Fruit fly (Drosophila melanogaster) whole organism, embryonic: ENCODE results near the gene ash1.

Experiments
- Atf-2 ChIP-seq: fragments of 200-800 bp; sonication (Bioruptor generic); optimal IDR thresholded peaks from 2 replicates; lab custom pipeline; 2016; ENCODE audit warnings: missing biosample characterization, missing genetic modification characterization
- B-H1 ChIP-seq: fragments of 200-800 bp; sonication (Bioruptor generic); IDR thresholded peaks from 3 replicates; pipeline ENCODE4 v1.3.6; 2022; ENCODE audit warnings: missing biosample characterization, missing genetic modification characterization
- CG10366 ChIP-seq: fragments of 200-800 bp; sonication (Bioruptor generic); IDR thresholded peaks from 2 replicates; pipeline ENCODE4 v1.3.6; 2022; ENCODE audit warnings: missing biosample characterization, missing genetic modification characterization
- CG14860 ChIP-seq: fragments of 200-800 bp; sonication (Bioruptor generic); IDR thresholded peaks from 3 replicates; pipeline ENCODE4 v1.3.6; 2022; ENCODE audit warnings: missing biosample characterization, missing genetic modification characterization; ENCODE audit not compliant: partially characterized antibody
- CG15011 ChIP-seq: fragments of 200-800 bp; sonication (Bioruptor generic); optimal IDR thresholded peaks from 3 replicates; lab custom pipeline; 2018; ENCODE audit warnings: missing biosample characterization, mild to moderate bottlenecking, missing genetic modification characterization
- CG15269 ChIP-seq: fragments of 200-800 bp; sonication (Bioruptor generic); optimal IDR thresholded peaks from 2 replicates; lab custom pipeline; 2018; ENCODE audit warnings: missing biosample characterization, mild to moderate bottlenecking, missing genetic modification characterization, moderate library complexity
- CG15696 ChIP-seq: fragments of 200-800 bp; sonication (Bioruptor generic); optimal IDR thresholded peaks from 2 replicates; lab custom pipeline; 2019; ENCODE audit warnings: missing biosample characterization, mild to moderate bottlenecking, missing genetic modification characterization, moderate library complexity
- CG17802 ChIP-seq: fragments of 200-800 bp; sonication (Bioruptor generic); optimal IDR thresholded peaks from 2 replicates; lab custom pipeline; 2018; ENCODE audit warnings: missing biosample characterization, mild to moderate bottlenecking, missing genetic modification characterization, moderate library complexity
- CG2116 ChIP-seq: fragments of 200-800 bp; sonication (Bioruptor generic); optimal IDR thresholded peaks from 3 replicates; lab custom pipeline; 2018; ENCODE audit warnings: missing biosample characterization, mild to moderate bottlenecking, missing genetic modification characterization
- CG32772 ChIP-seq: fragments of 200-800 bp; sonication (Bioruptor generic); IDR thresholded peaks from 2 replicates; pipeline ENCODE4 v1.3.6; 2022; ENCODE audit warnings: missing biosample characterization, missing genetic modification characterization
- CG34224 ChIP-seq: fragments of 200-800 bp; sonication (Bioruptor generic); IDR thresholded peaks from 3 replicates; pipeline ENCODE4 v1.3.6; 2022; ENCODE audit warnings: missing biosample characterization, missing genetic modification characterization; ENCODE audit not compliant: partially characterized antibody
- CG4282 ChIP-seq: fragments of 200-800 bp; sonication (Bioruptor generic); optimal IDR thresholded peaks from 2 replicates; lab custom pipeline; 2016; ENCODE audit warnings: missing biosample characterization, missing genetic modification characterization
- CG4730 ChIP-seq: fragments of 200-800 bp; sonication (Bioruptor generic); IDR thresholded peaks from 2 replicates; pipeline ENCODE4 v1.3.6; 2022; ENCODE audit warnings: missing biosample characterization, missing genetic modification characterization
- CG7963 ChIP-seq: fragments of 200-800 bp; sonication (Bioruptor generic); IDR thresholded peaks from 3 replicates; pipeline ENCODE4 v1.3.6; 2022; ENCODE audit warnings: missing biosample characterization, missing genetic modification characterization; ENCODE audit not compliant: partially characterized antibody
- Deaf1 ChIP-seq: fragments of 200-800 bp; optimal IDR thresholded peaks from 3 replicates; lab custom pipeline; 2019; ENCODE audit warnings: missing biosample characterization, mild to moderate bottlenecking, missing genetic modification characterization, moderate library complexity
- Dref ChIP-seq: fragments of 200-800 bp; sonication (Bioruptor generic); IDR thresholded peaks from 2 replicates; pipeline ENCODE4 v1.3.6; 2022; ENCODE audit warnings: missing biosample characterization, missing genetic modification characterization
- HHEX ChIP-seq: fragments of 200-800 bp; sonication (Bioruptor generic); optimal IDR thresholded peaks from 3 replicates; lab custom pipeline; 2017; ENCODE audit warnings: missing biosample characterization, mild to moderate bottlenecking, missing genetic modification characterization, missing genetic modification reagents
- Lhr ChIP-seq: fragments of 200-800 bp; sonication (Bioruptor generic); optimal IDR thresholded peaks from 3 replicates; lab custom pipeline; 2017; ENCODE audit warnings: mild to moderate bottlenecking, missing biosample characterization, missing genetic modification reagents, missing genetic modification characterization
- Lim3 ChIP-seq: fragments of 200-800 bp; sonication (Bioruptor generic); IDR thresholded peaks from 2 replicates; pipeline ENCODE4 v1.3.6; 2022; ENCODE audit warnings: missing biosample characterization, missing genetic modification characterization
- MTF-1 ChIP-seq: fragments of 200-800 bp; sonication (Bioruptor generic); optimal IDR thresholded peaks from 2 replicates; lab custom pipeline; 2018; ENCODE audit warnings: missing biosample characterization, mild to moderate bottlenecking, missing genetic modification characterization, borderline replicate concordance
- Meics ChIP-seq: fragments of 200-800 bp; sonication (Bioruptor generic); optimal IDR thresholded peaks from 2 replicates; lab custom pipeline; 2017; ENCODE audit warnings: missing biosample characterization, mild to moderate bottlenecking, missing genetic modification characterization
- Mes4 ChIP-seq: fragments of 200-800 bp; sonication (Bioruptor generic); optimal IDR thresholded peaks from 2 replicates; lab custom pipeline; 2016; ENCODE audit warnings: missing biosample characterization, missing genetic modification characterization
- NFAT ChIP-seq: fragments of 200-800 bp; sonication (Bioruptor generic); IDR thresholded peaks from 2 replicates; pipeline ENCODE4 v1.3.6; 2022; ENCODE audit warnings: missing biosample characterization, missing genetic modification characterization
- Neu2 ChIP-seq: fragments of 200-800 bp; sonication (Bioruptor generic); optimal IDR thresholded peaks from 3 replicates; lab custom pipeline; 2016; ENCODE audit warnings: missing biosample characterization, missing genetic modification characterization, borderline replicate concordance
- Optix ChIP-seq: fragments of 200-800 bp; sonication (Bioruptor generic); IDR thresholded peaks from 3 replicates; pipeline ENCODE4 v1.3.6; 2022; ENCODE audit warnings: missing biosample characterization, missing genetic modification characterization
- Pdp1 ChIP-seq, 2 experiments: fragments of 200-800 bp; sonication (Bioruptor generic); optimal IDR thresholded peaks; 3 replicates each; lab custom pipeline; 2016; ENCODE audit warnings: missing biosample characterization in 2 of 2, missing genetic modification characterization in 2 of 2, mild to moderate bottlenecking in 1 of 2, moderate library complexity in 1 of 2
- Side ChIP-seq: fragments of 200-800 bp; sonication (Bioruptor generic); optimal IDR thresholded peaks from 2 replicates; lab custom pipeline; 2016; ENCODE audit warnings: missing biosample characterization, missing genetic modification characterization
- Sox102F ChIP-seq: fragments of 200-800 bp; sonication (Bioruptor generic); optimal IDR thresholded peaks from 2 replicates; lab custom pipeline; 2018; ENCODE audit warnings: missing biosample characterization, mild to moderate bottlenecking, missing genetic modification characterization, moderate library complexity
- Taf1 ChIP-seq: fragments of 200-800 bp; sonication (Bioruptor generic); IDR thresholded peaks from 2 replicates; pipeline ENCODE4 v1.3.6; 2022; ENCODE audit warnings: missing biosample characterization, missing genetic modification characterization
- ab ChIP-seq: fragments of 200-800 bp; sonication (Bioruptor generic); optimal IDR thresholded peaks from 2 replicates; lab custom pipeline; 2016; ENCODE audit warnings: missing biosample characterization, missing genetic modification characterization
- cato ChIP-seq: fragments of 200-800 bp; sonication (Bioruptor generic); optimal IDR thresholded peaks from 2 replicates; lab custom pipeline; 2016; ENCODE audit warnings: missing biosample characterization, missing genetic modification characterization, borderline replicate concordance
- danr ChIP-seq: fragments of 200-800 bp; sonication (Bioruptor generic); IDR thresholded peaks from 2 replicates; pipeline ENCODE4 v1.3.6; 2022; ENCODE audit warnings: missing biosample characterization, missing genetic modification characterization
- dysf ChIP-seq: fragments of 200-800 bp; sonication (Bioruptor generic); IDR thresholded peaks from 3 replicates; pipeline ENCODE4 v1.3.6; 2022; ENCODE audit warnings: missing biosample characterization, missing genetic modification characterization
- ewg ChIP-seq: fragments of 200-800 bp; sonication (Bioruptor generic); optimal IDR thresholded peaks from 3 replicates; lab custom pipeline; 2017; ENCODE audit warnings: mild to moderate bottlenecking, missing biosample characterization, missing genetic modification reagents, missing genetic modification characterization
- fd102C ChIP-seq: fragments of 200-800 bp; sonication (Bioruptor generic); optimal IDR thresholded peaks from 2 replicates; lab custom pipeline; 2018; ENCODE audit warnings: missing biosample characterization, mild to moderate bottlenecking, missing genetic modification characterization, moderate library complexity
- fd64A ChIP-seq: fragments of 200-800 bp; sonication (Bioruptor generic); optimal IDR thresholded peaks from 3 replicates; lab custom pipeline; 2018; ENCODE audit warnings: missing biosample characterization, mild to moderate bottlenecking, missing genetic modification characterization
- gcm ChIP-seq: fragments of 200-800 bp; sonication (Bioruptor generic); optimal IDR thresholded peaks from 2 replicates; lab custom pipeline; 2019; ENCODE audit warnings: missing biosample characterization, mild to moderate bottlenecking, missing genetic modification characterization, moderate library complexity
- hth ChIP-seq: fragments of >200 bp; optimal IDR thresholded peaks from 2 replicates; lab custom pipeline; 2017; ENCODE audit warnings: inconsistent platforms
- kni ChIP-seq: fragments of 200-800 bp; sonication (Bioruptor generic); optimal IDR thresholded peaks from 3 replicates; lab custom pipeline; 2017; ENCODE audit warnings: mild to moderate bottlenecking, missing biosample characterization, missing genetic modification reagents, missing genetic modification characterization
- luna ChIP-seq: fragments of 200-800 bp; sonication (Bioruptor generic); optimal IDR thresholded peaks from 2 replicates; lab custom pipeline; 2016; ENCODE audit warnings: missing biosample characterization, missing genetic modification characterization
- odd ChIP-seq: fragments of 200-800 bp; sonication (Bioruptor generic); optimal IDR thresholded peaks from 2 replicates; lab custom pipeline; 2017; ENCODE audit warnings: missing biosample characterization, mild to moderate bottlenecking, missing genetic modification characterization
- shn ChIP-seq: fragments of 200-800 bp; sonication (Bioruptor generic); optimal IDR thresholded peaks from 3 replicates; lab custom pipeline; 2016; ENCODE audit warnings: missing biosample characterization, missing genetic modification characterization
- slou ChIP-seq: fragments of 200-800 bp; sonication (Bioruptor generic); optimal IDR thresholded peaks from 3 replicates; lab custom pipeline; 2016; ENCODE audit warnings: missing biosample characterization, missing genetic modification characterization
- stwl ChIP-seq: fragments of 200-800 bp; sonication (Bioruptor generic); optimal IDR thresholded peaks from 3 replicates; lab custom pipeline; 2018; ENCODE audit warnings: missing biosample characterization, mild to moderate bottlenecking, missing genetic modification characterization, moderate library complexity
- tio ChIP-seq: fragments of 200-800 bp; sonication (Bioruptor generic); optimal IDR thresholded peaks from 2 replicates; lab custom pipeline; 2017; ENCODE audit warnings: missing biosample characterization, missing genetic modification characterization, inconsistent platforms
- tna ChIP-seq: fragments of 200-800 bp; sonication (Bioruptor generic); IDR thresholded peaks from 2 replicates; pipeline ENCODE4 v1.3.6; 2022; ENCODE audit warnings: missing biosample characterization, missing genetic modification characterization; ENCODE audit not compliant: partially characterized antibody
- tup ChIP-seq: fragments of 200-800 bp; sonication (Bioruptor generic); optimal IDR thresholded peaks from 2 replicates; lab custom pipeline; 2016; ENCODE audit warnings: missing biosample characterization, mild to moderate bottlenecking, missing genetic modification characterization, moderate library complexity
- twi ChIP-seq: fragments of 200-800 bp; optimal IDR thresholded peaks from 2 replicates; lab custom pipeline; 2019; ENCODE audit warnings: missing biosample characterization, mild to moderate bottlenecking, missing genetic modification characterization, moderate library complexity

Gene ash1

DNA sequence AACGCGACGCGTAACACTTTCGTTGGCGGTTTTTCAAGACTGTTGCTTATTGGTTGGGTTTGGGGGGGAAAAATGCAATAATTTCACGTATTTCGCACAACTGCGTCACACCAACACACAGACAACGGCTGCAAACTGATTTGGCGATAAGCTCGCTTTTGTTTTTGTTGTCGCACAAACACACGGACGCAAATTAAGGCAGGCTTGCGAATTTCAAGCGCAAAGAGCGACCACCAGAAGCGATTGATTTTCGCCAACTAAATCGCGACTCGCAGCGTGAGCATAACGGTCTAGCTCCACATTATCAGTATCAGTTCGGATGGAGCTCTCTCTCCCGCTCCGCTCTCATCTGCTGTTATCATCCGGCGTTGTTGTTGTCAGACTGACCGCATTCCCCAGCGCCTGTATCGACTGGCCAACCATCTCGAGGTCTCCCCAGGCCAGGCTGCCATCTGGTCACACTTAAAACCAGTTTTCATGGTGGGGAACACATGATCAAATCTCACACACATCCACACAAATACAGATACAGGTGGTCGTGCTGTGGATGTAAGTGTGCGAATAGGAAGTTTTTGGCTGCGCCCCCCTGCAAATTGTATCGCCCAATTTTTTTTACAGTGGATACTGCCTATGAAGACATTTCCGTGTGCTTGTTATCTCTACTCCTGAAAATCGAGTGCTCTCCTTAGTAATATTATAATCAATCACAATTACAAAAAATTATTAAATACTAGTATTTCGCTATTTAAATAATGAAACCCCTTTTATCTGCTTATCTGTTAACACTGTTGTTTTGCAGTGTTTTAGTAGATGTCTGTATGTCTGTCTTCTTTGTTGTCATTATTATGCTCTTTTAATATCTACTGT is 34.4 kb upstream of the ash1 start (continued):
- TF ChIP-seq Meics (GFP tag; lab: Kevin White, UChicago) (peak; percentile 74), ab (no peak), Taf1 (peak; percentile 74; the same call in 1 of the 2 replicates), MTF-1 (no peak), dysf (GFP tag; lab: Robert Waterston, UW) (peak; percentile 75; the same call in 2 of the 3 replicates), Neu2 (no peak), luna (no peak), CG10366 (GFP tag; lab: Robert Waterston, UW) (peak; percentile 59), hth (no peak), fd64A (GFP tag; lab: Kevin White, UChicago) (no peak), Sox102F (GFP tag; lab: Kevin White, UChicago) (peak; percentile 56), twi (tag; lab: Kevin White, UChicago) (no peak), CG2116 (no peak), odd (GFP tag; lab: Kevin White, UChicago) (peak; percentile 56), CG4282 (GFP tag; lab: Kevin White, UChicago) (no peak), tna (GFP tag; lab: Robert Waterston, UW) (no peak), gcm (GFP tag; lab: Kevin White, UChicago) (peak; percentile 31), kni (no peak), tio (GFP tag; lab: Kevin White, UChicago) (peak; percentile 49), Atf-2 (GFP tag; lab: Kevin White, UChicago) (no peak), CG32772 (GFP tag; lab: Robert Waterston, UW) (peak; percentile 34; the same call in 1 of the 2 replicates), cato (no peak), HHEX (peak; percentile 33), CG34224 (peak; percentile 59; the same call in 1 of the 3 replicates), CG15011 (GFP tag; lab: Kevin White, UChicago) (peak; percentile 64), Lhr (GFP tag; lab: Kevin White, UChicago) (no peak), shn (no peak), tup (GFP tag; lab: Kevin White, UChicago) (no peak), danr (0 out of 2 replicates have a peak, but pooled peaks have one; percentile 52), Lim3 (GFP tag; lab: Robert Waterston, UW) (no peak), CG15269 (peak; percentile 67), NFAT (peak; percentile 79), B-H1 (peak; percentile 32; the same call in 1 of the 3 replicates), ewg (GFP tag; lab: Kevin White, UChicago) (no peak), CG15696 (tag; lab: Kevin White, UChicago) (peak; percentile 34), fd102C (GFP tag; lab: Kevin White, UChicago) (no peak), slou (GFP tag; lab: Kevin White, UChicago) (no peak), CG14860 (GFP tag; lab: Robert Waterston, UW) (no peak), Optix (GFP tag; lab: Robert Waterston, UW) (no peak), CG7963 (GFP tag; lab: Robert Waterston, UW) (0 out of 3 replicates have a peak, but pooled peaks have one; percentile 11), CG17802 (tag; lab: Kevin White, UChicago) (no peak), Side (GFP tag; lab: Kevin White, UChicago) (no peak), stwl (no peak), Deaf1 (tag; lab: Kevin White, UChicago) (peak; percentile 14), Dref (GFP tag; lab: Robert Waterston, UW) (no peak), CG4730 (GFP tag; lab: Robert Waterston, UW) (0 out of 2 replicates have a peak, but pooled peaks have one; percentile 20), Pdp1 (GFP tag; optimal IDR thresholded peaks at IDR 0.05; lab: Kevin White, UChicago) (peak; percentile 13 to 39), Mes4 (GFP tag; lab: Kevin White, UChicago) (no peak)
